Worm (Caenorhabditis elegans): ENCODE data around the gene toe-2.

- TF ChIP-seq skn-1 (tag; optimal IDR thresholded peaks at IDR 0.05) (no peak), lin-38 (GFP tag; IDR thresholded peaks at IDR 0.05) (no peak), fos-1 (tag; optimal IDR thresholded peaks at IDR 0.05) (no peak), unc-39 (tag; optimal IDR thresholded peaks at IDR 0.05) (no peak), ztf-11 (tag; optimal IDR thresholded peaks at IDR 0.05) (no peak), hlh-30 (tag; optimal IDR thresholded peaks at IDR 0.05; ENCODE audit: insufficient read depth) (no peak), lin-39 (tag; optimal IDR thresholded peaks at IDR 0.05) (no peak), pqm-1 (tag; optimal IDR thresholded peaks at IDR 0.05) (no peak), ama-1 (optimal IDR thresholded peaks at IDR 0.05) (no peak)
These were observed 7.8 kb downstream of the toe-2 start for ce11 chrII:6513357-6513756.

Measured in whole organism, L4 larva.